Worm (Caenorhabditis elegans) whole organism, late embryonic: ENCODE results near the gene T04A8.7.
"Not testable (repeated sequence)": the region's sequence is repeated elsewhere in the genome, so short reads cannot be mapped to it uniquely, and the experiment has no call there.

Source experiments
- C08G9.2 ChIP-seq: sonication (generic microtip); optimal IDR thresholded peaks from 2 replicates; lab custom pipeline; 2016; ENCODE audit warnings: mild to moderate bottlenecking, missing genetic modification characterization, moderate library complexity, missing compliant biosample characterization
- ahr-1 ChIP-seq: sonication (generic microtip); optimal IDR thresholded peaks from 2 replicates; lab custom pipeline; 2016; ENCODE audit warnings: missing genetic modification characterization, missing compliant biosample characterization
- ceh-14 ChIP-seq: sonication (generic microtip); optimal IDR thresholded peaks from 2 replicates; lab custom pipeline; 2016; ENCODE audit warnings: missing genotype, missing genetic modification characterization, missing compliant biosample characterization
- ceh-2 ChIP-seq: sonication (generic microtip); optimal IDR thresholded peaks from 2 replicates; lab custom pipeline; 2016; ENCODE audit warnings: missing genotype, missing genetic modification characterization, missing compliant biosample characterization
- ceh-22 ChIP-seq: sonication (generic microtip); optimal IDR thresholded peaks from 2 replicates; lab custom pipeline; 2017; ENCODE audit warnings: missing biosample characterization, missing genetic modification characterization
- ceh-30 ChIP-seq: fragments of 150-350 bp; optimal IDR thresholded peaks from 2 replicates; lab custom pipeline; 2014; ENCODE audit warnings: missing biosample characterization, missing genetic modification characterization
- ceh-6 ChIP-seq: fragments of 200-800 bp; sonication (Bioruptor generic); optimal IDR thresholded peaks from 2 replicates; lab custom pipeline; 2018; ENCODE audit warnings: mild to moderate bottlenecking, missing genetic modification characterization, missing compliant biosample characterization
- dve-1 ChIP-seq: sonication (generic microtip); optimal IDR thresholded peaks from 2 replicates; lab custom pipeline; 2017; ENCODE audit warnings: antibody characterized with exemption, mild to moderate bottlenecking, missing genetic modification characterization, missing compliant biosample characterization
- elt-2 ChIP-seq: sonication (generic microtip); optimal IDR thresholded peaks from 2 replicates; lab custom pipeline; 2016; ENCODE audit warnings: missing genetic modification reagents, missing genetic modification characterization, missing compliant biosample characterization
- fkh-10 ChIP-seq: fragments of 150-350 bp; optimal IDR thresholded peaks from 2 replicates; lab custom pipeline; 2014; ENCODE audit warnings: missing biosample characterization, missing genetic modification reagents, missing genetic modification characterization
- hlh-13 ChIP-seq: fragments of 200-800 bp; sonication (Bioruptor generic); optimal IDR thresholded peaks from 2 replicates; lab custom pipeline; 2018; ENCODE audit warnings: mild to moderate bottlenecking, missing genetic modification characterization, missing compliant biosample characterization
- hlh-30 ChIP-seq: sonication (generic microtip); optimal IDR thresholded peaks from 2 replicates; lab custom pipeline; 2017; ENCODE audit warnings: antibody characterized with exemption, missing genetic modification characterization, missing compliant biosample characterization; ENCODE audit not compliant: insufficient read depth
- lim-6 ChIP-seq: sonication (generic microtip); optimal IDR thresholded peaks from 2 replicates; lab custom pipeline; 2016; ENCODE audit warnings: missing genetic modification characterization, missing compliant biosample characterization
- nhr-232 ChIP-seq: sonication (generic microtip); optimal IDR thresholded peaks from 2 replicates; lab custom pipeline; 2016; ENCODE audit warnings: missing genetic modification characterization, missing compliant biosample characterization
- odd-2 ChIP-seq: sonication (generic microtip); optimal IDR thresholded peaks from 2 replicates; lab custom pipeline; 2017; ENCODE audit warnings: antibody characterized with exemption, mild to moderate bottlenecking, missing genetic modification characterization, missing compliant biosample characterization
- pag-3 ChIP-seq: sonication (generic microtip); optimal IDR thresholded peaks from 2 replicates; lab custom pipeline; 2016; ENCODE audit warnings: missing compliant biosample characterization, missing genetic modification characterization, borderline replicate concordance
- pat-9 ChIP-seq: fragments of 200-800 bp; sonication (Bioruptor generic); optimal IDR thresholded peaks from 2 replicates; lab custom pipeline; 2018; ENCODE audit warnings: mild to moderate bottlenecking, missing genetic modification characterization, moderate library complexity, missing compliant biosample characterization
- unc-55 ChIP-seq: sonication (generic microtip); optimal IDR thresholded peaks from 2 replicates; lab custom pipeline; 2017; ENCODE audit warnings: missing biosample characterization, missing genetic modification reagents, missing genetic modification characterization
- zip-5 ChIP-seq: sonication (generic microtip); optimal IDR thresholded peaks from 2 replicates; lab custom pipeline; 2016; ENCODE audit warnings: missing genetic modification characterization, missing compliant biosample characterization

The T04A8.7 gene

ce11 chrIII:4739975-4740374 is 44.8 kb downstream of the T04A8.7 start, which contains the start of gene ras-2:
ras-2 (minus strand) TSS chrIII:4740075.
- TF ChIP-seq fkh-10 (GFP tag; lab: Kevin White, UChicago) (no peak), pat-9 (tag; lab: Kevin White, UChicago) (no peak), dve-1 (tag; lab: Kevin White, UChicago) (no peak), ceh-6 (GFP tag; lab: Kevin White, UChicago) (no peak), zip-5 (tag; lab: Kevin White, UChicago) (no peak), lim-6 (tag; lab: Kevin White, UChicago) (no peak), ahr-1 (tag; lab: Kevin White, UChicago) (no peak), ceh-22 (tag; lab: Kevin White, UChicago) (no peak), hlh-30 (no peak), unc-55 (GFP tag; lab: Kevin White, UChicago) (no peak), pag-3 (tag; lab: Kevin White, UChicago) (no peak), ceh-30 (no peak), hlh-13 (no peak), ceh-2 (tag; lab: Kevin White, UChicago) (no peak)

- TF ChIP-seq elt-2 (tag; lab: Kevin White, UChicago) (peak; percentile 27), odd-2 (tag; lab: Kevin White, UChicago) (no peak)
- TF ChIP-seq, all 69 proteins: peak for 1
These were observed 45.7 kb downstream of the T04A8.7 start for ce11 chrIII:4740820-4741219.

- TF ChIP-seq ceh-2 (tag; lab: Kevin White, UChicago); hlh-30; unc-55 (GFP tag; lab: Kevin White, UChicago): not testable (repeated sequence)
These were observed 47.5 kb downstream of the T04A8.7 start, which contains the start of gene twk-6 for ce11 chrIII:4742620-4743019. twk-6 (plus strand) TSS chrIII:4742920.

ce11 chrIII:4745934-4746333 is 50.8 kb downstream of the T04A8.7 start, which contains the start of gene F17C8.6:
F17C8.6 (minus strand) TSS chrIII:4746034.
- TF ChIP-seq unc-55 (GFP tag; lab: Kevin White, UChicago): no peak
- TF ChIP-seq C08G9.2 (tag; lab: Kevin White, UChicago): no peak
- no peak for TF ChIP-seq nhr-232 (tag; lab: Kevin White, UChicago)
- no peak for TF ChIP-seq ceh-14 (tag; lab: Kevin White, UChicago)
